Fruit fly (Drosophila melanogaster): ENCODE measurements around the gene Esp.
A peak's percentile ranks its signal among the peaks of the same experiment; 100 is the strongest.

The Esp gene

DNA sequence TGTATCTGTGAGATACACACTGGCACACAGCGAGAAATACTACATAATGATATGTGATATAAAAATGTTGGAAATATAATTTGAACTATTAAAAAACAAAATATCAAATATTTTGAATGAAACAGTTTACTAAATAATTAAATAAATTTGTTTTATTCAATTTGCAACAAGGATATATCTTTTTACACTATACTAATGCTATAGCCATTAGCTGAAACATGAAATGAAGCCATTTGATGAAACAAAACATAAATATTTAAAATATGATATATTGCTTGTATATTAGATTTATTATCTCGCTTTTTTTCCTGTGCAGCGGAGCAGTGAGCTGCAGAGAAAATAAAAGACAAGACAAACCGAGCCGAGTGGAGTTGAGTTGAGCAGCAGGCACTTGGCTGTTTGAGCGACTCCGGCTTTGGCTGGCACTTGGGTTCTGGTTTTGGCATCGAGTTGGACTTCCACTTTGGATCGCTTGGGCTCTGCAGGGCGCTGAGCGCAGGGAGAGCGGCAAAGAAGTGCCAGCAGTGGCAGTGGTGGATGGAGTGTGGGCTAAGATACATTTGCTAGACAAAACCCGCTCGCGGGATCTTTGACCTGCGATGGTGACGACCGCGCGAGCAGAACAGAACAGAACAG, 51.7 kb downstream of the Esp start (continued):
- TF ChIP-seq ewg (GFP tag; optimal IDR thresholded peaks at IDR 0.05), result peak; percentile 31
- peak; percentile 94 for TF ChIP-seq CG8924 (tag; optimal IDR thresholded peaks at IDR 0.05)
- peak; percentile 71 for TF ChIP-seq CG4404 (GFP tag; IDR thresholded peaks at IDR 0.05)
- no peak for TF ChIP-seq Dip3 (GFP tag; optimal IDR thresholded peaks at IDR 0.05)
- TF ChIP-seq CG10431 (GFP tag; optimal IDR thresholded peaks at IDR 0.05), result peak; percentile 45
- TF ChIP-seq HHEX (GFP tag; optimal IDR thresholded peaks at IDR 0.05), result peak; percentile 73
- TF ChIP-seq CG11085 (GFP tag; IDR thresholded peaks at IDR 0.05), result 0 out of 2 replicates have a peak, but pooled peaks have one; percentile 13
- TF ChIP-seq pnt (GFP tag; optimal IDR thresholded peaks at IDR 0.05), result peak; percentile 12
- TF ChIP-seq jigr1 (GFP tag; IDR thresholded peaks at IDR 0.05), result 0 out of 3 replicates have a peak, but pooled peaks have one; percentile 58
- TF ChIP-seq CG12299 (tag; optimal IDR thresholded peaks at IDR 0.05), result peak; percentile 75
- TF ChIP-seq CG31365 (tag; optimal IDR thresholded peaks at IDR 0.05), result no peak
- no peak for TF ChIP-seq sc (optimal IDR thresholded peaks at IDR 0.05)
- peak; percentile 48 for TF ChIP-seq sc (GFP tag; optimal IDR thresholded peaks at IDR 0.05)
- TF ChIP-seq crol (GFP tag; IDR thresholded peaks at IDR 0.05), result peak; percentile 66
- TF ChIP-seq CG18011 (GFP tag; optimal IDR thresholded peaks at IDR 0.05), result no peak
- no peak for TF ChIP-seq sug (tag; optimal IDR thresholded peaks at IDR 0.05)
- TF ChIP-seq CG12942 (GFP tag; optimal IDR thresholded peaks at IDR 0.05), result peak; percentile 52
- TF ChIP-seq CG10274 (GFP tag; optimal IDR thresholded peaks at IDR 0.05), result peak; percentile 2
- peak; percentile 93 for TF ChIP-seq CG2678 (tag; optimal IDR thresholded peaks at IDR 0.05)
- peak; percentile 45 for TF ChIP-seq fd3F (GFP tag; optimal IDR thresholded peaks at IDR 0.05)
- TF ChIP-seq CG5245 (GFP tag; optimal IDR thresholded peaks at IDR 0.05), result no peak
- TF ChIP-seq ranshi (GFP tag; IDR thresholded peaks at IDR 0.05), result peak; percentile 32; the same call in 1 of the 2 replicates
- TF ChIP-seq CG42726 (GFP tag; IDR thresholded peaks at IDR 0.05; ENCODE audit: partially characterized antibody), result no peak
- peak; percentile 49 for TF ChIP-seq Sry-β (GFP tag; optimal IDR thresholded peaks at IDR 0.05)
- TF ChIP-seq Max (GFP tag; optimal IDR thresholded peaks at IDR 0.05), result peak; percentile 54
- no peak for TF ChIP-seq toy (GFP tag; IDR thresholded peaks at IDR 0.05)
- TF ChIP-seq CG7963 (GFP tag; IDR thresholded peaks at IDR 0.05; ENCODE audit: partially characterized antibody), result no peak
- peak; percentile 57 for TF ChIP-seq CG6254 (GFP tag; optimal IDR thresholded peaks at IDR 0.05)
- peak; percentile 62 for TF ChIP-seq CG8290 (GFP tag; optimal IDR thresholded peaks at IDR 0.05)
- no peak for TF ChIP-seq CG8290 (tag; optimal IDR thresholded peaks at IDR 0.05)
- no peak for TF ChIP-seq CkIIα-i1 (GFP tag; IDR thresholded peaks at IDR 0.05)
- TF ChIP-seq lab (GFP tag; optimal IDR thresholded peaks at IDR 0.05), result peak; percentile 75
- peak; percentile 83 for TF ChIP-seq Abd-B (GFP tag; optimal IDR thresholded peaks at IDR 0.05)
- TF ChIP-seq CG3281 (GFP tag; optimal IDR thresholded peaks at IDR 0.05), result peak; percentile 69
- TF ChIP-seq mirr (GFP tag; optimal IDR thresholded peaks at IDR 0.05), result no peak
- no peak for TF ChIP-seq Dref (GFP tag; IDR thresholded peaks at IDR 0.05)
- TF ChIP-seq CG14014 (GFP tag; IDR thresholded peaks at IDR 0.05), result peak; percentile 20; the same call in 1 of the 2 replicates
- peak; percentile 78 for TF ChIP-seq lmd (GFP tag; IDR thresholded peaks at IDR 0.05)

DNA sequence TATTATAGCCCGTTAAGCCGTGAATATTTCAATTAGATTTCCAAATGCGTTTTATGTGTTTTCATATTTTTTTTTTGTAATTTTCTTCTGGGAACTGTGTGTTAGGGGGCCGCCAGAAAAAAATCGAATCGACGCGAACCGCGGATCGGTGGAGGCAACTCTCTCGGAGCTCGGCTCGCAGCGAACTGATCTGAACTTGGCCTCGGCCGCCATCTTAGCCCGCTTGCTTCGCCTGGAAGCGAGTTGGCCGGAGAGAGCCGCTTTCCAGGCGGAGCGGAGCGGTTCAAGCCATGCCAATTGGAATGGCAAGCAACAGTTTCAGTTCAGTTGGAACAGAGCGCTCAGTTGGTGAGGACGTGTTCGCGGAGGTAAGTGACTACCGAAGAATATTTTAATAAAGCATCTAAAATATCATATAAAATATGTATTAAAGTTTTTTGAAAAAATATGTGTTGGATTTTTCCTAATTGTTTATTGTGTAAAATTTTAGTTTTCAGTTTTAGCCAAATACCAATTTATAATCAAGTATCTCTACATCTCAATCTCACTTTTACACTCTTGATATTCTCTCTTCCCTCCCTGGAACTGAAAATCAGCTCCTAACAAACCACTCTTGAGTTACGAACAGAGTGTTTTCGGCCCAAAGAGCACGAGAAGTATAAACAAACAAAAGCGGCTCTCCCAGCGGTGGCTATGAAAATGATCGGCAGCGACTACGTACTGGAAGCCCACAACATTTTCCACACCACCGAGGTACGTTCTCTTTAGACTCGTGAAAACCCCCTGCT, 52.9 kb downstream of the Esp start, which contains the start of the genes CG31121 and CG11069:
TSS of gene CG31121 (minus strand) at position 187 of the 788 bp plus-strand sequence.
TSS of gene CG11069 (plus strand) at position 324 of the 788 bp plus-strand sequence.
- TF ChIP-seq ham (GFP tag; IDR thresholded peaks at IDR 0.05) (no peak), CG3726 (GFP tag; IDR thresholded peaks at IDR 0.05) (no peak), CG34422 (GFP tag; IDR thresholded peaks at IDR 0.05) (0 out of 3 replicates have a peak, but pooled peaks have one; percentile 9), CG7928 (GFP tag; optimal IDR thresholded peaks at IDR 0.05) (no peak), seq (GFP tag; IDR thresholded peaks at IDR 0.05) (0 out of 2 replicates have a peak, but pooled peaks have one; percentile 14), crol (GFP tag; IDR thresholded peaks at IDR 0.05) (no peak), NK7.1 (GFP tag; optimal IDR thresholded peaks at IDR 0.05) (no peak), pros (GFP tag; optimal IDR thresholded peaks at IDR 0.05) (peak; percentile 24), CG3163 (GFP tag; optimal IDR thresholded peaks at IDR 0.05) (peak; percentile 84), vvl (GFP tag; IDR thresholded peaks at IDR 0.05) (0 out of 2 replicates have a peak, but pooled peaks have one; percentile 9), CG31365 (tag; optimal IDR thresholded peaks at IDR 0.05) (no peak), slp2 (GFP tag; optimal IDR thresholded peaks at IDR 0.05) (no peak), nerfin-2 (GFP tag; IDR thresholded peaks at IDR 0.05; ENCODE audit: partially characterized antibody) (no peak), Xrp1 (GFP tag; IDR thresholded peaks at IDR 0.05) (0 out of 2 replicates have a peak, but pooled peaks have one; percentile 5)
